Worm (Caenorhabditis elegans) whole organism, L3 larva: ENCODE measurements around the gene Y19D2B.1.

Experiments
- R02D3.7 ChIP-seq: fragments of 150-350 bp; optimal IDR thresholded peaks from 2 replicates; lab custom pipeline; 2014; ENCODE audit warnings: missing biosample characterization, missing genetic modification characterization
- ZK546.5 ChIP-seq: sonication (generic microtip); optimal IDR thresholded peaks from 2 replicates; lab custom pipeline; 2017; ENCODE audit warnings: missing biosample characterization, missing genetic modification characterization
- aly-2 ChIP-seq: fragments of 150-350 bp; optimal IDR thresholded peaks from 2 replicates; lab custom pipeline; 2014; ENCODE audit warnings: missing biosample characterization, missing genetic modification characterization
- ceh-16 ChIP-seq: sonication (generic microtip); optimal IDR thresholded peaks from 2 replicates; lab custom pipeline; 2017; ENCODE audit warnings: missing biosample characterization, missing genetic modification characterization
- ceh-28 ChIP-seq: fragments of 150-350 bp; optimal IDR thresholded peaks from 2 replicates; lab custom pipeline; 2014; ENCODE audit warnings: missing biosample characterization, missing genetic modification reagents, missing genetic modification characterization
- ceh-82 ChIP-seq: fragments of 150-350 bp; optimal IDR thresholded peaks from 2 replicates; lab custom pipeline; 2014; ENCODE audit warnings: missing biosample characterization, missing genetic modification characterization
- daf-12 ChIP-seq: fragments of 150-350 bp; optimal IDR thresholded peaks from 2 replicates; lab custom pipeline; 2014; ENCODE audit warnings: missing biosample characterization, missing genetic modification reagents, missing genetic modification characterization
- egl-27 ChIP-seq: sonication (generic microtip); optimal IDR thresholded peaks from 4 replicates; lab custom pipeline; 2017; ENCODE audit warnings: missing biosample characterization, missing genetic modification reagents, missing genetic modification characterization
- egl-5 ChIP-seq: fragments of 150-350 bp; optimal IDR thresholded peaks from 2 replicates; lab custom pipeline; 2017; ENCODE audit warnings: missing biosample characterization, missing genetic modification reagents, missing genetic modification characterization, inconsistent platforms
- elt-1 ChIP-seq: fragments of 150-350 bp; optimal IDR thresholded peaks from 2 replicates; lab custom pipeline; 2014; ENCODE audit warnings: missing biosample characterization, missing genetic modification characterization
- elt-2 ChIP-seq: sonication (generic microtip); optimal IDR thresholded peaks from 2 replicates; lab custom pipeline; 2016; ENCODE audit warnings: missing genetic modification reagents, mild to moderate bottlenecking, missing genetic modification characterization, missing compliant biosample characterization
- elt-3 ChIP-seq, 3 experiments: fragments of 150-350 bp in 1 of 3; sonication (generic microtip) in 2 of 3; optimal IDR thresholded peaks; 2 replicates in 2 of 3; 4 replicates in 1 of 3; lab custom pipeline; 2014 to 2017; ENCODE audit warnings: missing biosample characterization in 3 of 3, missing genetic modification characterization in 3 of 3
- eor-1 ChIP-seq, 2 experiments: fragments of 150-350 bp; optimal IDR thresholded peaks; 2 replicates each; lab custom pipeline; 2014 to 2018; ENCODE audit warnings: missing biosample characterization in 2 of 2, missing genetic modification characterization in 2 of 2
- fkh-10 ChIP-seq: sonication (generic microtip); optimal IDR thresholded peaks from 2 replicates; lab custom pipeline; 2017; ENCODE audit warnings: missing biosample characterization, missing genetic modification reagents, missing genetic modification characterization
- fkh-2 ChIP-seq: fragments of 150-350 bp; optimal IDR thresholded peaks from 2 replicates; lab custom pipeline; 2014; ENCODE audit warnings: missing biosample characterization, missing genetic modification reagents, missing genetic modification characterization
- hmg-11 ChIP-seq: sonication (generic microtip); optimal IDR thresholded peaks from 2 replicates; lab custom pipeline; 2016; ENCODE audit warnings: missing genetic modification characterization, missing compliant biosample characterization
- jun-1 ChIP-seq: fragments of 150-350 bp; optimal IDR thresholded peaks from 2 replicates; lab custom pipeline; 2014; ENCODE audit warnings: missing biosample characterization, missing genetic modification reagents, missing genetic modification characterization
- lin-39 ChIP-seq: fragments of 150-350 bp; optimal IDR thresholded peaks from 2 replicates; lab custom pipeline; 2018; ENCODE audit warnings: missing biosample characterization, missing genetic modification reagents, missing genetic modification characterization
- lsy-12 ChIP-seq: sonication (generic microtip); optimal IDR thresholded peaks from 2 replicates; lab custom pipeline; 2016; ENCODE audit warnings: mild to moderate bottlenecking, missing genetic modification characterization, missing compliant biosample characterization
- mdl-1 ChIP-seq: fragments of 150-350 bp; optimal IDR thresholded peaks from 2 replicates; lab custom pipeline; 2014; ENCODE audit warnings: missing biosample characterization, missing genetic modification characterization
- mml-1 ChIP-seq: fragments of 150-350 bp; sonication (generic microtip); optimal IDR thresholded peaks from 3 replicates; lab custom pipeline; 2014; ENCODE audit warnings: missing biosample characterization, missing genetic modification characterization
- nfya-1 ChIP-seq: sonication (generic microtip); optimal IDR thresholded peaks from 2 replicates; lab custom pipeline; 2017; ENCODE audit warnings: missing genetic modification characterization, mild to moderate bottlenecking, missing compliant biosample characterization, antibody characterized with exemption, moderate library complexity; ENCODE audit not compliant: insufficient read depth
- nhr-11 ChIP-seq: fragments of 150-350 bp; optimal IDR thresholded peaks from 2 replicates; lab custom pipeline; 2014; ENCODE audit warnings: missing biosample characterization, missing genetic modification characterization
- nhr-12 ChIP-seq: fragments of 150-350 bp; optimal IDR thresholded peaks from 2 replicates; lab custom pipeline; 2014; ENCODE audit warnings: missing biosample characterization, missing genetic modification characterization
- nhr-23 ChIP-seq: fragments of 150-350 bp; optimal IDR thresholded peaks from 2 replicates; lab custom pipeline; 2014; ENCODE audit warnings: missing biosample characterization, missing genetic modification reagents, missing genetic modification characterization
- nhr-237 ChIP-seq: fragments of 150-350 bp; optimal IDR thresholded peaks from 2 replicates; lab custom pipeline; 2014; ENCODE audit warnings: missing biosample characterization, missing genetic modification characterization
- nhr-25 ChIP-seq: sonication (generic microtip); optimal IDR thresholded peaks from 2 replicates; lab custom pipeline; 2017; ENCODE audit warnings: missing biosample characterization, missing genetic modification characterization
- nhr-67 ChIP-seq: fragments of 150-350 bp; optimal IDR thresholded peaks from 2 replicates; lab custom pipeline; 2014; ENCODE audit warnings: missing biosample characterization, missing genetic modification characterization
- nhr-76 ChIP-seq: fragments of 150-350 bp; sonication (generic microtip); optimal IDR thresholded peaks from 5 replicates; lab custom pipeline; 2014; ENCODE audit warnings: missing biosample characterization, missing genetic modification characterization
- pha-4 ChIP-seq: fragments of 150-350 bp; optimal IDR thresholded peaks from 2 replicates; lab custom pipeline; 2014; ENCODE audit warnings: missing biosample characterization, missing genetic modification reagents, missing genetic modification characterization
- sea-2 ChIP-seq: fragments of 150-350 bp; sonication (generic microtip); optimal IDR thresholded peaks from 4 replicates; lab custom pipeline; 2014; ENCODE audit warnings: missing biosample characterization, missing genetic modification reagents, missing genetic modification characterization
- skn-1 ChIP-seq: fragments of 150-350 bp; optimal IDR thresholded peaks from 2 replicates; lab custom pipeline; 2014; ENCODE audit warnings: missing biosample characterization, missing genetic modification characterization
- tbx-2 ChIP-seq: sonication (generic microtip); optimal IDR thresholded peaks from 2 replicates; lab custom pipeline; 2016; ENCODE audit warnings: mild to moderate bottlenecking, missing genetic modification characterization, missing compliant biosample characterization
- unc-39 ChIP-seq: sonication (generic microtip); optimal IDR thresholded peaks from 4 replicates; lab custom pipeline; 2017; ENCODE audit warnings: missing biosample characterization, missing genetic modification characterization
- zag-1 ChIP-seq: fragments of 150-350 bp; optimal IDR thresholded peaks from 2 replicates; lab custom pipeline; 2014; ENCODE audit warnings: missing biosample characterization, missing genetic modification characterization
- ztf-11 ChIP-seq: fragments of 150-350 bp; optimal IDR thresholded peaks from 2 replicates; lab custom pipeline; 2014; ENCODE audit warnings: missing biosample characterization, missing genetic modification characterization

Y19D2B.1 gene

DNA sequence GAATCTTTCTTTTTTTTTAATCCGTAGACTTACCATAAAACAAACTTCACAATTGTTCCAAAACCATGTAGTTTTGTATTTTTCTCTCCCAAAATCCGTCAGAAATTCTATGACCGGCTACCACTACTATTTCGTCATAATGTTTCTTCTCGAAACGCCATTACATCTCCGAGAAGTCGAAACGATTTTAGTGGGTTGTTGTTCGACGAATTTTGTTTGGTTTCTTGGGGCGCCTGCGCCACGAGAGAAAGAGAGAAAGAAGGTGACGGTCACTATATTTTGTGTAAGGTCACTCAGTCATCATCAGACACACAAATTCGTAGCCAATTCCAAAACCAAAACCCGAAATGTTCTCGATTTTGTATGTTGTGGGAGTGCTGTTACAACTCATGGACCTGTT lies 35.7 kb downstream of the Y19D2B.1 start:
- TF ChIP-seq nhr-25 (tag; lab: Kevin White, UChicago) (peak; percentile 69), daf-12 (tag; lab: Kevin White, UChicago) (no peak), egl-5 (peak; percentile 16), nhr-23 (tag; lab: Kevin White, UChicago) (peak; percentile 75)

DNA sequence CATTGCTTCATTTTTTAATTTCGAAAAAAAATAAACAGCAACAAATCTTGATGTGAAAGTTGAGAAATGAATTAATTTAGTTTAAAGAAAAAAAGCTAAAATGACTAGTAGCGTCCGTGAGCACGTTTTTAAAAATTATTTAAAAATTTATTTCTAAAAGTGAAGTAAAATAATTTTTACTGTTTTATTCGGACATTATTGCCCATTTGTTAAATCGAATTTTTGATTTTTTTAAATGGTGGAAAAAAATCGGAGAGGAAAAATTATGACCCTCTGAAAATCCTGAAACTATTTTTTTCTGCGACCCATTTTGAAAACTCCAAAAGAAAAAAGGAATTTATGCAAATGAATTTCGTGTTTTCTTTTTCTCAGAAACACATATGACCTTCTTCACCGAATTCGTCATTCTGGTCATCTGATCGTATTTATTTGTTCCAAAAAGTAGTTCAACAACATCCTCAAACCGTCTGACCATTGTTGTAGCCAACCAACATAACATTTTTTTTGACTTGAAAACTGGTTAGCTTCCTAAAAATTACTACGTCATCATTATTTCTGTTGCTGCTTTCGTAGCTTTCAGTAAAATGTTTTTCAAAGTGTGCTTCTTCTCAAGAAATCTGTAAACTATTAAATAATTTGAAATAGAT lies 36.8 kb downstream of the Y19D2B.1 start, which contains the start of gene F44F4.3:
F44F4.3 (minus strand) TSS at position 51 of the 647 bp plus-strand sequence.
- no peak for TF ChIP-seq fkh-10 (GFP tag; lab: Kevin White, UChicago)
- no peak for TF ChIP-seq R02D3.7
- peak; percentile 68 for TF ChIP-seq nhr-23 (tag; lab: Kevin White, UChicago)

ce11 chrII:10885250-10885649 lies 37.5 kb downstream of the Y19D2B.1 start:
- TF ChIP-seq nhr-23 (tag; lab: Kevin White, UChicago): no peak
- no peak for TF ChIP-seq lin-39 (tag; lab: Kevin White, UChicago)
- no peak for TF ChIP-seq unc-39 (tag; lab: Kevin White, UChicago)
- TF ChIP-seq sea-2: no peak
- no peak for TF ChIP-seq ceh-82 (tag; lab: Kevin White, UChicago)
- no peak for TF ChIP-seq hmg-11 (tag; lab: Kevin White, UChicago)
- TF ChIP-seq aly-2: no peak
- no peak for TF ChIP-seq ceh-28
- no peak for TF ChIP-seq elt-3 (tag; optimal IDR thresholded peaks at IDR 0.05; lab: Kevin White, UChicago)
- no peak for TF ChIP-seq zag-1 (tag; lab: Kevin White, UChicago)
- no peak for TF ChIP-seq egl-5
- no peak for TF ChIP-seq ztf-11 (tag; lab: Kevin White, UChicago)
- no peak for TF ChIP-seq skn-1 (tag; lab: Kevin White, UChicago)

DNA sequence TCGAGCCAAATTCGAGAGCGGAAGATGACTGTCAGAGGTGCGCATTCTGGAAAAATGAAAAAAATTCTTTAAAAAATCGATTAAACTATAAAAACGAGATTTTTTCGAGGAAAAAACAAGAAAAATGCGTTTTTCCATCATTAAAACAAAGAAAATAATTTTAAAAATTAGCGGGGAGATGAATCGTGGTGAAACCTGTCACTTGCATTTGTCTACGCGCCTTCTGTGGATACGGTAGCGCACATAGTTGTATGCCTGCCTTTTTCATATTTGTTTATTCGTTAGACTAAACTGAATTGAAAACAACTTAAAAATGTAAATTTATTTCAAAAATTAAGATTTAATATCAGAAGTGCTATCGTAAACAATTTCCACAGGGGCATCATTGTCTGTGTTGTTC lies 38.4 kb downstream of the Y19D2B.1 start, which contains the start of gene egg-3:
egg-3 (minus strand) TSS at position 46 of the 400 bp plus-strand sequence.
- TF ChIP-seq egl-5 (no peak), aly-2 (no peak), fkh-2 (tag; lab: Kevin White, UChicago) (no peak), ceh-16 (tag; lab: Kevin White, UChicago) (no peak), mml-1 (no peak), mdl-1 (no peak), eor-1 (tag; optimal IDR thresholded peaks at IDR 0.05; lab: Kevin White, UChicago) (no peak), nhr-25 (tag; lab: Kevin White, UChicago) (no peak), egl-27 (no peak), ztf-11 (tag; lab: Kevin White, UChicago) (no peak), pha-4 (tag; lab: Kevin White, UChicago) (no peak), ZK546.5 (tag; lab: Kevin White, UChicago) (no peak), nhr-67 (tag; lab: Kevin White, UChicago) (no peak), nfya-1 (tag; lab: Kevin White, UChicago) (no peak)

DNA sequence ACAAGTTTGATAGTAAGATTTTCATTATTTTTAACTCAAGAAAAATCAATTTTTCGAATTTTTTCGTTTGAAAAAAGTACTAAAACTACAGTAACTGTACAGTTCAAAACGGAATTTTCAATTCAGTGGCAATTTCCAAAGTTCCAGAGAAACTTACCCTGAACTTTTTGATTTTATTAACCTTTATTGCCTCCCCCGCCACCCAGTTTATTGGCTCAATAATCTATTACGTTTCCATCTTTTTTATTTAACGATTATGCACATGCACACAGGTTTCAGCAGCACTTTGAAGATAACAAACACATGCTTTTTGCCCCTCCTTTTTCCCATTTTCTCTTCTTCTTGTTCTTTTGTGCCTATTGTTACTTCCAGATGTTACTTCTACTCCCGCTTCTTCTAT lies 42.1 kb downstream of the Y19D2B.1 start, which contains the start of gene lurp-1:
lurp-1 (plus strand) TSS at position 301 of the 400 bp plus-strand sequence.
- TF ChIP-seq pha-4 (tag; lab: Kevin White, UChicago) (no peak), lsy-12 (tag; lab: Kevin White, UChicago) (no peak), unc-39 (tag; lab: Kevin White, UChicago) (no peak)

DNA sequence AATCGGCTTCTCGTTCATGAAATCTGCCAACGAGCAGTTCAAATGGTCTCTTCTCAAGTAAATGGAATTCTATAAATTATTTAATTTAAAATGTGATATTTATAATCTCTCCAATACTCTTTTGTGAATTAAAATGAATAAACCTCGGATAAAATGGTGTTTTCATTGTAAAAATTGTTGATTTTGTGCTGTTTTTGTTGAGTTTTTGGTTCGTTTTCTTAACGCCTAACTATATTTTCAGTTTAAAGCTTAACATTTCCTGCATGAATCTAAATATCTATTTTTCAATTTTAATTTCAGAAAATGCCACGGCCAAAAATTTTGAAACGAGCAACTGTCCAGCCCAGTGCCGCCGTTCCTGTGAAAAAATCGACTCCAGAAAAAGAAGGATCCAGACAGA lies 49.1 kb downstream of the Y19D2B.1 start, which contains the start of gene orc-2:
orc-2 (plus strand) TSS at position 301 of the 400 bp plus-strand sequence.
- TF ChIP-seq ceh-28: no peak
- TF ChIP-seq daf-12 (tag; lab: Kevin White, UChicago): no peak
- TF ChIP-seq elt-2 (tag; lab: Kevin White, UChicago): no peak
- TF ChIP-seq tbx-2 (tag; lab: Kevin White, UChicago): no peak
- TF ChIP-seq nhr-67 (tag; lab: Kevin White, UChicago): no peak
- TF ChIP-seq sea-2: no peak
- no peak for TF ChIP-seq nhr-23 (tag; lab: Kevin White, UChicago)
- TF ChIP-seq jun-1 (tag; lab: Kevin White, UChicago): no peak
- TF ChIP-seq elt-3 (tag; optimal IDR thresholded peaks at IDR 0.05; lab: Kevin White, UChicago): no peak
- TF ChIP-seq ceh-16 (tag; lab: Kevin White, UChicago): no peak
- no peak for TF ChIP-seq nhr-237 (tag; lab: Kevin White, UChicago)
- no peak for TF ChIP-seq lsy-12 (tag; lab: Kevin White, UChicago)
- no peak for TF ChIP-seq ZK546.5 (tag; lab: Kevin White, UChicago)
- TF ChIP-seq nhr-12 (tag; lab: Kevin White, UChicago): no peak
- TF ChIP-seq nfya-1 (tag; lab: Kevin White, UChicago): no peak
- no peak for TF ChIP-seq elt-1 (tag; lab: Kevin White, UChicago)
- no peak for TF ChIP-seq nhr-76 (tag; lab: Kevin White, UChicago)
- no peak for TF ChIP-seq nhr-11 (tag; lab: Kevin White, UChicago)
- TF ChIP-seq egl-27: no peak
